Worm (Caenorhabditis elegans): ENCODE data around the gene tag-275.

DNA sequence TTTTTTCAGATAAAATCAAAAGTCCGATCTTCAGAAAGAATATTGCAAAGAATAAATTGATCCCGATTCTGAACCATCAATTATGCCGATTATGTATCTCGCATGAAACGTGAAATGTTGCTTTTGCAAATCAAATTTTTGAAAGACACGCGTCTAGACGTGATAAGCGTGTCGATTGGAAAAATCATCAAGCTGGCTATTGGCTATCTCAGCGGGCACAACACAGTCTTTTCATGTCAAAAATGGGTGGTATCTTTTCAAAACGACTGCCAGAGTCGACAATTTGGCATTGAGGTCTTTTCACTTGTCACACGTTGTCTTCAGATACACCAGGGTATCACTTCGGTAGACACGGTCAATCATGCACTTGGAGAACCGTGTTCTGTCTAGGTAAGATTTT is 46.3 kb upstream of the tag-275 start, which contains the start of gene daf-9:
- TF ChIP-seq him-1 (tag; optimal IDR thresholded peaks at IDR 0.05) (no peak), W03F9.2 (tag; optimal IDR thresholded peaks at IDR 0.05) (no peak), dao-5 (tag; optimal IDR thresholded peaks at IDR 0.05) (no peak)
